Worm (Caenorhabditis elegans) whole organism, dauer: ENCODE data around the gene stt-3.

Experiments used
- unc-62 ChIP-seq: sonication (generic microtip); optimal IDR thresholded peaks from 2 replicates; lab custom pipeline; 2017; ENCODE audit warnings: missing biosample characterization, missing genetic modification reagents, missing genetic modification characterization

The stt-3 gene

DNA sequence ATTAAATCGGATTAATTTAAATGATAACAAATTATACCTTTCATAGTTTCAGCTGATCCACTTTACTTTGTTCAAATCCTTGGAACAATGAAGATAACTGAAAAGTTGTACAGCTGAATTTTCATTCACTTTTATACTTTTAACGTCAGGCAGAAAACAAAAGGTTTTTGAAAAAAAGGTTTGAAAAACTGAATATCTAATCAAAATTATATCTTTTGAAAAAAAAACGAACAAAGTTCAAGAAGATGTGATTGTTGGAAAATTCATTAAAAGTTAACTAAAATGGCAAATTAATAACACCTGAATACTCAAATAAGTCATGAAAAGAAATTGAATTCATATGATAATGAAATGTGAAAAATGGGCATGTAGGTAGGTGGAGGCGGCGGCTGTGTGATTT lies 11.8 kb upstream of the stt-3 start, which contains the start of gene T12A2.21:
Gene T12A2.21 (minus strand): TSS at position 101 of the 400 bp plus-strand sequence.
- no peak for TF ChIP-seq unc-62 (GFP tag; lab: Kevin White, UChicago)

DNA sequence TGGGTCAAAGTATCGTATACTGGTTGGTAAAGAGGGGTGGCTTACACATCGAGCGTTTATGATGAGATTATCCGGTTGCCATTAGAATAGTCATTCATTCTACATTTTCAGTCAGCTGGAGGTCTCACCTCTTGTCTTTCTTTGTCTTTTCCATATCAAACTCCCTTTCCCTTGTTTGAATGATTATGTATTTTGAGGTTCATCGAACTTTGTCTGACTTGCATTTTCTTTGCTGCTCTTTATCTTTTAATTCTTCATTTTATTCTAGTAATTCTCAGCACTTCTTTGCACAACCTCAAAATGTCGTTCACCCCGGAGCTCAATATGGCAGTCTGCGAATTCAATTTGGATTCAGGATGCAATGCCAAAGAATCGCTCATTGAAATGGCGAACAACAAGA lies 7.9 kb upstream of the stt-3 start, which contains the start of gene T12A2.3:
Gene T12A2.3 (plus strand): TSS at position 301 of the 400 bp plus-strand sequence.
- TF ChIP-seq unc-62 (GFP tag; lab: Kevin White, UChicago): no peak

- TF ChIP-seq unc-62 (GFP tag; lab: Kevin White, UChicago): no peak
These were observed 2.7 kb upstream of the stt-3 start, which contains the start of gene bcas-2 for ce11 chrIII:6245728-6246127. TSS of gene bcas-2 (minus strand) at chrIII:6245828.

ce11 chrIII:6251511-6251910 lies 3.1 kb downstream of the stt-3 start, which contains the start of gene amdh-1:
TSS of gene amdh-1 (plus strand) at chrIII:6251811.
- TF ChIP-seq unc-62 (GFP tag; lab: Kevin White, UChicago): no peak

- TF ChIP-seq unc-62 (GFP tag; lab: Kevin White, UChicago): no peak
These were observed 6.3 kb downstream of the stt-3 start, which contains the start of gene srg-8 for ce11 chrIII:6254737-6255136. TSS of gene srg-8 (minus strand) at chrIII:6254837.

ce11 chrIII:6256675-6257074 lies 8.2 kb downstream of the stt-3 start, which contains the start of gene srg-9:
TSS of gene srg-9 (minus strand) at chrIII:6256775.
- TF ChIP-seq unc-62 (GFP tag; lab: Kevin White, UChicago): no peak

- TF ChIP-seq unc-62 (GFP tag; lab: Kevin White, UChicago): no peak
These were observed 9.8 kb downstream of the stt-3 start, which contains the start of gene srg-1 for ce11 chrIII:6258262-6258661. TSS of gene srg-1 (minus strand) at chrIII:6258362.

- no peak for TF ChIP-seq unc-62 (GFP tag; lab: Kevin White, UChicago)
These were observed 11.7 kb downstream of the stt-3 start, which contains the start of gene srg-2 for ce11 chrIII:6260115-6260514. TSS of gene srg-2 (minus strand) at chrIII:6260215.

DNA sequence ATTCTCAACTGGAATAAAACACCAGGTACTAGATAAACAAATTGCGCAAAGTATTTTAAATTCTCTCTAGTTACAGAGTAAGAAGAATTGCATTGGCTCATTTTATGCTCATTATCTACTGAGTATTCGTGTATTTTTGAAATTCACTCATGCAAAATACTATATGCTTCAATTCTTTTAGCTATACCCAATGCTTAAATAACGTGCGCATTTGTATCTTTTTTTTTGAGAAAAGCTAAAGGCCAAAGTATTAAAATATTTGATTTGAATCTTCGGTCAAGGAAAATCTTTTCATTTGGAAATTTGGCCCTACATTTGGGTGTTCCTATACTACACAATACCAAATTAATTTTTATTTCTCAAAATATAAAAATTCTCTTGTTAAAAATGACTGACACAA lies 13.5 kb downstream of the stt-3 start, which contains the start of gene srg-4:
Gene srg-4 (minus strand): TSS at position 101 of the 400 bp plus-strand sequence.
- no peak for TF ChIP-seq unc-62 (GFP tag; lab: Kevin White, UChicago)

ce11 chrIII:6264447-6264846 lies 16.0 kb downstream of the stt-3 start, which contains the start of gene srg-5:
TSS of gene srg-5 (minus strand) at chrIII:6264547.
- no peak for TF ChIP-seq unc-62 (GFP tag; lab: Kevin White, UChicago)

- no peak for TF ChIP-seq unc-62 (GFP tag; lab: Kevin White, UChicago)
These were observed 17.5 kb downstream of the stt-3 start, which contains the start of gene srg-6 for ce11 chrIII:6265911-6266310. TSS of gene srg-6 (minus strand) at chrIII:6266011.

DNA sequence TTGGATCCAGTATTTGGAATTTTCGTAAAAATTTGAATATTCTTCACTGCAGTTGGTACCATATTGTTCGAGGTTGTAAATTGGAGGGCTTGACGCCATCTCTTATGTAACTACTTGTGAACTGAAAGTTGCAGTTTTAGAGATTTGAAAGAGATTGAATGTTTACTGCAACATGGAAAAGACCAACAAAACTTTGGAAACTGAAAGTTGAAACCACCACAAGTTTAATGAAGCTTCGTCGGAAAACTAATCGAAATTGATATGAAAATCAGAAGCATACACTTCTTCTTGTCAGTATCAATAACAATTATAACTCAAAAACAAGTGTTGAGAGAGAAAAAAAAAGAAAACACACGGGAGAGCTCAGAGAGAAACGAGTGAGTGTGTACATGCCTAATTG lies 19.6 kb downstream of the stt-3 start, which contains the start of gene srg-7:
Gene srg-7 (minus strand): TSS at position 101 of the 400 bp plus-strand sequence.
- TF ChIP-seq unc-62 (GFP tag; lab: Kevin White, UChicago): no peak

ce11 chrIII:6270277-6270676 lies 21.8 kb downstream of the stt-3 start, which contains the start of gene srg-3:
TSS of gene srg-3 (minus strand) at chrIII:6270377.
- TF ChIP-seq unc-62 (GFP tag; lab: Kevin White, UChicago): no peak

- no peak for TF ChIP-seq unc-62 (GFP tag; lab: Kevin White, UChicago)
These were observed 24.4 kb downstream of the stt-3 start, which contains the start of gene C18F10.2 for ce11 chrIII:6272868-6273267. TSS of gene C18F10.2 (plus strand) at chrIII:6273168.

DNA sequence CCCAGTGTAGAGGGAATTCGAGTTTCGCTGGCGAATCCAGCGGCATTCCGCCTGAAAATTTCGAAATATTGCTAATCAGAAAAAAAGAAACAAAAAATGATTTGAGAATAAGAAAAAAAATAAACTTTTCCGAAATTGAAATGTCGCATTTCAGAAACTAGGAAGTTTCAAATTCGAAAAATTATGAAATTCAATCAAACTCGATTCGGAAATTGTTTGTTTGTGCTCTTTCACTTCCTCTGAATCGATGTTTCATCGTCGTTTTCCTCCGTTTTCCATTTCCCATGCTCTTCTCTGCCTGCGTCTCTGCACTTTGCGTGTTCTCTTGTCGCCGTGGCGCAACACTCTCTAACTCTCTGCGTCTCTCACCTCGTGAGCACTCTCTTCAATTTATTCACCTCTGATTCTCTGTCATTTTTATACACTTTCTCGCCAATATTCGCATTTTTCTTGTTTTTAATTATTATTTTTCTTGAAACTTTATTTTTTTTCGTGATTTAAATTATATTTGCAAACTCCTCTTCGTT lies 29.9 kb downstream of the stt-3 start, which contains the start of gene C18F10.7:
Gene C18F10.7 (minus strand): TSS at position 51 of the 527 bp plus-strand sequence.
- TF ChIP-seq unc-62 (GFP tag; lab: Kevin White, UChicago): no peak

- no peak for TF ChIP-seq unc-62 (GFP tag; lab: Kevin White, UChicago)
These were observed 31.0 kb downstream of the stt-3 start for ce11 chrIII:6279453-6279852.
